Worm (Caenorhabditis elegans): Measurements from ENCODE around the gene F40G9.6.

- no peak for TF ChIP-seq elt-2 (tag; optimal IDR thresholded peaks at IDR 0.05)
- no peak for TF ChIP-seq nhr-12 (tag; optimal IDR thresholded peaks at IDR 0.05)
- no peak for TF ChIP-seq sea-2 (GFP tag; optimal IDR thresholded peaks at IDR 0.05)
Observed at ce11 chrIII:184335-184734, 5.0 kb downstream of the F40G9.6 start.
